Worm (Caenorhabditis elegans): ENCODE measurements around the gene oac-14.
A peak's percentile ranks its signal among the peaks of the same experiment; 100 is the strongest.

Gene oac-14

ce11 chrX:10141963-10142431 lies at the start of gene oac-14:
TSS of gene oac-14 (minus strand) at chrX:10142013.
- TF ChIP-seq drap-1 (GFP tag; optimal IDR thresholded peaks at IDR 0.05) (no peak), lin-32 (GFP tag; optimal IDR thresholded peaks at IDR 0.05) (no peak), unc-39 (tag; optimal IDR thresholded peaks at IDR 0.05) (no peak), elt-3 (tag; optimal IDR thresholded peaks at IDR 0.05) (no peak), ceh-43 (GFP tag; optimal IDR thresholded peaks at IDR 0.05) (no peak), bed-3 (GFP tag; optimal IDR thresholded peaks at IDR 0.05) (no peak), tbx-8 (GFP tag; optimal IDR thresholded peaks at IDR 0.05) (no peak), lsy-2 (tag; optimal IDR thresholded peaks at IDR 0.05) (no peak), mls-2 (tag; optimal IDR thresholded peaks at IDR 0.05) (no peak), unc-62 (GFP tag; optimal IDR thresholded peaks at IDR 0.05) (no peak), nhr-237 (tag; optimal IDR thresholded peaks at IDR 0.05) (no peak), nhr-2 (tag; optimal IDR thresholded peaks at IDR 0.05) (no peak)

- no peak for TF ChIP-seq lsy-2 (tag; optimal IDR thresholded peaks at IDR 0.05)
- TF ChIP-seq ztf-11 (tag; optimal IDR thresholded peaks at IDR 0.05): no peak
- TF ChIP-seq bed-3 (GFP tag; optimal IDR thresholded peaks at IDR 0.05): no peak
- no peak for TF ChIP-seq sem-2 (GFP tag; optimal IDR thresholded peaks at IDR 0.05)
- TF ChIP-seq unc-62 (GFP tag; optimal IDR thresholded peaks at IDR 0.05): no peak
- TF ChIP-seq lin-32 (GFP tag; optimal IDR thresholded peaks at IDR 0.05): no peak
- TF ChIP-seq nhr-76 (tag; optimal IDR thresholded peaks at IDR 0.05): no peak
- TF ChIP-seq pha-4 (tag; optimal IDR thresholded peaks at IDR 0.05): no peak
- no peak for TF ChIP-seq ces-1 (GFP tag; optimal IDR thresholded peaks at IDR 0.05)
- TF ChIP-seq blmp-1 (tag; optimal IDR thresholded peaks at IDR 0.05): no peak
- no peak for TF ChIP-seq nhr-237 (tag; optimal IDR thresholded peaks at IDR 0.05)
These were observed 48.0 kb upstream of the oac-14 start for ce11 chrX:10189805-10190204.

ce11 chrX:10189244-10189643 lies 47.4 kb upstream of the oac-14 start:
- no peak for TF ChIP-seq M03D4.4 (tag; optimal IDR thresholded peaks at IDR 0.05)
- TF ChIP-seq unc-120 (tag; optimal IDR thresholded peaks at IDR 0.05; ENCODE audit: poor library complexity, severe bottlenecking): no peak
- TF ChIP-seq sem-2 (GFP tag; optimal IDR thresholded peaks at IDR 0.05): no peak
- no peak for TF ChIP-seq nhr-237 (tag; optimal IDR thresholded peaks at IDR 0.05)
- TF ChIP-seq unc-39 (tag; optimal IDR thresholded peaks at IDR 0.05): no peak
- TF ChIP-seq flh-1 (GFP tag; optimal IDR thresholded peaks at IDR 0.05): no peak
- no peak for TF ChIP-seq zip-8 (tag; optimal IDR thresholded peaks at IDR 0.05)
- TF ChIP-seq lin-13 (tag; optimal IDR thresholded peaks at IDR 0.05): no peak
- TF ChIP-seq cnd-1 (tag; optimal IDR thresholded peaks at IDR 0.05): no peak
- no peak for TF ChIP-seq unc-62 (GFP tag; optimal IDR thresholded peaks at IDR 0.05)
- no peak for TF ChIP-seq ceh-83 (GFP tag; optimal IDR thresholded peaks at IDR 0.05)
- no peak for TF ChIP-seq ham-2 (GFP tag; optimal IDR thresholded peaks at IDR 0.05)
- TF ChIP-seq nhr-12 (tag; optimal IDR thresholded peaks at IDR 0.05): no peak
- no peak for TF ChIP-seq blmp-1 (tag; optimal IDR thresholded peaks at IDR 0.05)
- no peak for TF ChIP-seq nhr-76 (tag; optimal IDR thresholded peaks at IDR 0.05)

ce11 chrX:10188493-10188895 lies 46.7 kb upstream of the oac-14 start:
- TF ChIP-seq elt-1 (tag; optimal IDR thresholded peaks at IDR 0.05; ENCODE audit: borderline replicate concordance, insufficient read depth) (no peak), unc-120 (tag; optimal IDR thresholded peaks at IDR 0.05; ENCODE audit: poor library complexity, severe bottlenecking) (peak; percentile 87), ceh-39 (tag; optimal IDR thresholded peaks at IDR 0.05) (no peak), hlh-1 (tag; optimal IDR thresholded peaks at IDR 0.05) (peak; percentile 29), sptf-1 (tag; optimal IDR thresholded peaks at IDR 0.05) (peak; percentile 64), lsy-2 (tag; optimal IDR thresholded peaks at IDR 0.05) (no peak), ham-2 (GFP tag; optimal IDR thresholded peaks at IDR 0.05) (peak; percentile 43), unc-39 (tag; optimal IDR thresholded peaks at IDR 0.05) (peak; percentile 48), drap-1 (GFP tag; optimal IDR thresholded peaks at IDR 0.05) (peak; percentile 50), nhr-76 (tag; optimal IDR thresholded peaks at IDR 0.05) (no peak), nhr-12 (tag; optimal IDR thresholded peaks at IDR 0.05) (no peak), mab-5 (tag; optimal IDR thresholded peaks at IDR 0.05) (no peak), nhr-2 (tag; optimal IDR thresholded peaks at IDR 0.05) (peak; percentile 67), ztf-11 (tag; optimal IDR thresholded peaks at IDR 0.05) (peak; percentile 63), ceh-83 (GFP tag; optimal IDR thresholded peaks at IDR 0.05) (peak; percentile 49), ceh-43 (GFP tag; optimal IDR thresholded peaks at IDR 0.05) (no peak), M03D4.4 (tag; optimal IDR thresholded peaks at IDR 0.05) (peak; percentile 71), mep-1 (tag; optimal IDR thresholded peaks at IDR 0.05) (peak; percentile 46), ces-1 (GFP tag; optimal IDR thresholded peaks at IDR 0.05) (peak; percentile 35), flh-1 (GFP tag; optimal IDR thresholded peaks at IDR 0.05) (peak; percentile 8), nhr-28 (tag; optimal IDR thresholded peaks at IDR 0.05) (no peak), mls-2 (tag; optimal IDR thresholded peaks at IDR 0.05) (peak; percentile 82), cnd-1 (tag; optimal IDR thresholded peaks at IDR 0.05) (peak; percentile 66)
